Worm (Caenorhabditis elegans) whole organism, L1 larva: ENCODE data around the gene gbas-1.

Source experiments
- C04F5.9 ChIP-seq: sonication (generic microtip); optimal IDR thresholded peaks from 2 replicates; lab custom pipeline; 2016; ENCODE audit warnings: missing genetic modification characterization, missing compliant biosample characterization
- C16A3.4 ChIP-seq: fragments of 150-350 bp; optimal IDR thresholded peaks from 2 replicates; lab custom pipeline; 2014; ENCODE audit warnings: missing biosample characterization, missing genetic modification characterization
- F16B12.6 ChIP-seq: fragments of 150-350 bp; optimal IDR thresholded peaks from 2 replicates; lab custom pipeline; 2014; ENCODE audit warnings: missing biosample characterization, missing genetic modification characterization
- ceh-90 ChIP-seq: sonication (generic microtip); optimal IDR thresholded peaks from 2 replicates; lab custom pipeline; 2016; ENCODE audit warnings: missing genetic modification characterization, missing compliant biosample characterization
- ces-1 ChIP-seq: fragments of 150-350 bp; optimal IDR thresholded peaks from 2 replicates; lab custom pipeline; 2014; ENCODE audit warnings: missing biosample characterization, missing genetic modification reagents, missing genetic modification characterization
- dpl-1 ChIP-seq, 3 experiments: fragments of 150-350 bp in 2 of 3; sonication (generic microtip) in 1 of 3; optimal IDR thresholded peaks; 2 replicates each; lab custom pipeline; 2014 to 2017; ENCODE audit warnings: missing biosample characterization in 3 of 3, missing genetic modification characterization in 3 of 3, missing genetic modification reagents in 3 of 3
- efl-1 ChIP-seq, 4 experiments: fragments of 150-350 bp; optimal IDR thresholded peaks in 3 of 4; peaks in 1 of 4; 1 replicate in 1 of 4; 2 replicates in 3 of 4; lab custom pipeline; 2014; ENCODE audit warnings: missing biosample characterization in 2 of 4, missing genetic modification characterization in 2 of 4, missing genetic modification reagents in 2 of 4
- egl-13 ChIP-seq: sonication (generic microtip); optimal IDR thresholded peaks from 2 replicates; lab custom pipeline; 2016; ENCODE audit warnings: missing genotype, missing genetic modification reagents, missing genetic modification characterization, missing compliant biosample characterization
- egl-27 ChIP-seq, 2 experiments: fragments of 150-350 bp in 1 of 2; sonication (generic microtip); optimal IDR thresholded peaks; 3 replicates each; lab custom pipeline; 2017 to 2018; ENCODE audit warnings: missing biosample characterization in 2 of 2, missing genetic modification characterization in 2 of 2, missing genetic modification reagents in 2 of 2
- elt-2 ChIP-seq: sonication (generic microtip); optimal IDR thresholded peaks from 2 replicates; lab custom pipeline; 2016; ENCODE audit warnings: missing genetic modification characterization, mild to moderate bottlenecking, inconsistent platforms, missing compliant biosample characterization, missing genetic modification reagents
- fos-1 ChIP-seq: fragments of 150-350 bp; optimal IDR thresholded peaks from 2 replicates; lab custom pipeline; 2014; ENCODE audit warnings: missing biosample characterization, missing genetic modification characterization
- hlh-4 ChIP-seq: sonication (generic microtip); optimal IDR thresholded peaks from 2 replicates; lab custom pipeline; 2016; ENCODE audit warnings: mild to moderate bottlenecking, missing genetic modification characterization, missing compliant biosample characterization
- isw-1 ChIP-seq: fragments of 200-800 bp; sonication (Bioruptor generic); IDR thresholded peaks from 2 replicates; pipeline ENCODE4 v1.3.6; 2022; ENCODE audit warnings: missing genetic modification characterization, missing compliant biosample characterization
- lin-13 ChIP-seq: fragments of 150-350 bp; optimal IDR thresholded peaks from 2 replicates; lab custom pipeline; 2014; ENCODE audit warnings: missing biosample characterization, missing genetic modification reagents, missing genetic modification characterization
- lin-15B ChIP-seq: fragments of 150-350 bp; sonication (generic microtip); optimal IDR thresholded peaks from 3 replicates; lab custom pipeline; 2014; ENCODE audit warnings: missing biosample characterization, missing genetic modification characterization
- lin-35 ChIP-seq, 2 experiments: fragments of 150-350 bp; optimal IDR thresholded peaks; 2 replicates each; lab custom pipeline; 2014; ENCODE audit warnings: missing biosample characterization in 2 of 2, missing genetic modification characterization in 2 of 2, missing genetic modification reagents in 2 of 2
- lsy-2 ChIP-seq, 2 experiments: fragments of 150-350 bp; optimal IDR thresholded peaks; 2 replicates each; lab custom pipeline; 2014; ENCODE audit warnings: missing biosample characterization in 2 of 2, missing genetic modification characterization in 2 of 2
- mab-9 ChIP-seq: fragments of 200-800 bp; sonication (Bioruptor generic); IDR thresholded peaks from 2 replicates; pipeline ENCODE4 v1.3.6; 2022; ENCODE audit warnings: missing genetic modification reagents, missing genetic modification characterization, missing compliant biosample characterization
- mdl-1 ChIP-seq, 2 experiments: fragments of 150-350 bp; optimal IDR thresholded peaks; 2 replicates each; lab custom pipeline; 2014 to 2017; ENCODE audit warnings: missing biosample characterization in 2 of 2, missing genetic modification characterization in 2 of 2, inconsistent platforms in 1 of 2
- mef-2 ChIP-seq: fragments of 150-350 bp; optimal IDR thresholded peaks from 2 replicates; lab custom pipeline; 2014; ENCODE audit warnings: missing biosample characterization, missing genetic modification characterization
- mep-1 ChIP-seq: fragments of 150-350 bp; optimal IDR thresholded peaks from 2 replicates; lab custom pipeline; 2014; ENCODE audit warnings: missing biosample characterization, missing genetic modification characterization
- nhr-11 ChIP-seq: fragments of 150-350 bp; optimal IDR thresholded peaks from 2 replicates; lab custom pipeline; 2014; ENCODE audit warnings: missing biosample characterization, missing genetic modification characterization
- nhr-12 ChIP-seq: sonication (generic microtip); optimal IDR thresholded peaks from 2 replicates; lab custom pipeline; 2017; ENCODE audit warnings: missing biosample characterization, missing genetic modification characterization
- nhr-20 ChIP-seq: sonication (generic microtip); optimal IDR thresholded peaks from 2 replicates; lab custom pipeline; 2016; ENCODE audit warnings: mild to moderate bottlenecking, missing genetic modification characterization, missing compliant biosample characterization
- nhr-47 ChIP-seq: sonication (generic microtip); optimal IDR thresholded peaks from 2 replicates; lab custom pipeline; 2016; ENCODE audit warnings: mild to moderate bottlenecking, missing genetic modification characterization, moderate library complexity, missing compliant biosample characterization
- nhr-71 ChIP-seq: sonication (generic microtip); optimal IDR thresholded peaks from 2 replicates; lab custom pipeline; 2016; ENCODE audit warnings: mild to moderate bottlenecking, missing genetic modification characterization, moderate library complexity, missing compliant biosample characterization
- nhr-77 ChIP-seq: fragments of 150-350 bp; optimal IDR thresholded peaks from 2 replicates; lab custom pipeline; 2014; ENCODE audit warnings: missing biosample characterization, missing genetic modification characterization
- nhr-84 ChIP-seq: sonication (generic microtip); optimal IDR thresholded peaks from 2 replicates; lab custom pipeline; 2017; ENCODE audit warnings: missing biosample characterization, missing genetic modification characterization
- nhr-85 ChIP-seq: sonication (generic microtip); peaks from one replicate; lab custom pipeline; 2016; ENCODE audit warnings: missing genetic modification characterization, inconsistent platforms, missing compliant biosample characterization
- nhr-90 ChIP-seq: sonication (generic microtip); optimal IDR thresholded peaks from 2 replicates; lab custom pipeline; 2016; ENCODE audit warnings: mild to moderate bottlenecking, missing genetic modification characterization, missing compliant biosample characterization; ENCODE audit not compliant: poor library complexity
- rnt-1 ChIP-seq: sonication (generic microtip); optimal IDR thresholded peaks from 2 replicates; lab custom pipeline; 2016; ENCODE audit warnings: mild to moderate bottlenecking, missing genetic modification characterization, moderate library complexity, missing compliant biosample characterization
- skn-1 ChIP-seq: fragments of 150-350 bp; optimal IDR thresholded peaks from 2 replicates; lab custom pipeline; 2014; ENCODE audit warnings: missing biosample characterization, missing genetic modification characterization
- snpc-4 ChIP-seq: fragments of 150-350 bp; optimal IDR thresholded peaks from 2 replicates; lab custom pipeline; 2014; ENCODE audit warnings: missing biosample characterization, missing genetic modification characterization
- sptf-1 ChIP-seq: fragments of 150-350 bp; optimal IDR thresholded peaks from 2 replicates; lab custom pipeline; 2014; ENCODE audit warnings: missing biosample characterization, missing genetic modification characterization
- tbx-2 ChIP-seq: sonication (generic microtip); optimal IDR thresholded peaks from 2 replicates; lab custom pipeline; 2016; ENCODE audit warnings: missing genetic modification characterization, missing compliant biosample characterization
- tlp-1 ChIP-seq: fragments of 150-350 bp; optimal IDR thresholded peaks from 2 replicates; lab custom pipeline; 2014; ENCODE audit warnings: missing biosample characterization, missing genetic modification characterization
- unc-62 ChIP-seq: fragments of 150-350 bp; optimal IDR thresholded peaks from 2 replicates; lab custom pipeline; 2014; ENCODE audit warnings: missing biosample characterization, missing genetic modification reagents, missing genetic modification characterization
- unc-86 ChIP-seq: sonication (generic microtip); optimal IDR thresholded peaks from 2 replicates; lab custom pipeline; 2016; ENCODE audit warnings: missing genetic modification characterization, missing compliant biosample characterization
- unc-98 ChIP-seq: fragments of 200-800 bp; sonication (Bioruptor generic); IDR thresholded peaks from 2 replicates; pipeline ENCODE4 v1.3.6; 2022; ENCODE audit warnings: missing genetic modification characterization, missing compliant biosample characterization
- zag-1 ChIP-seq: fragments of 150-350 bp; optimal IDR thresholded peaks from 2 replicates; lab custom pipeline; 2014; ENCODE audit warnings: missing biosample characterization, missing genetic modification characterization

The gbas-1 gene

DNA sequence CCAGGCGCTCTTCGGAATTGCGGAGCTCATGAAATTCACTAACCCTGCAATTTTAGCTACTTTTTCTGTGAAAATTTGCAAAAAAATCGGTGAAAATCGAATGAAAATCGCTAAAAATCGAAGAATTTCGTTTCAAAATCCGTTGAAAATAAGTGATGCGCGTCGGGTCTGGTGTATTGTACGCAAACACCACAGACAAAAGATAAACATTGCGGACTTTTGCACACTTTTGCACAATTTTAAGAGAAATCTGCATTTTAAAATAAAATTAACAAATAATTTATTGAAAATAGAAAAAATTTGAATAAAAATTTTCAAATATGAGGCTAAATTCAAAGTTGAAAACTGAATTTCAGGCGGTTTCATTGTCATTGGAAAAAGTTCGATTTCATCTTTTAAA is 25.6 kb upstream of the gbas-1 start, which contains the start of gene F53G2.12:
Gene F53G2.12, minus strand, starts transcription at position 44 of the 400 bp plus-strand sequence.
- TF ChIP-seq lin-35 (GFP tag; optimal IDR thresholded peaks at IDR 0.05; lab: Kevin White, UChicago) (peak in 1 of 2 experiments; percentile 36), dpl-1 (GFP tag; optimal IDR thresholded peaks at IDR 0.05; lab: Kevin White, UChicago) (peak; percentile 6 to 57 (median 46)), ceh-90 (peak; percentile 2), rnt-1 (tag; lab: Kevin White, UChicago) (no peak), mep-1 (tag; lab: Kevin White, UChicago) (peak; percentile 7), skn-1 (tag; lab: Kevin White, UChicago) (no peak), lin-13 (GFP tag; lab: Kevin White, UChicago) (no peak), C16A3.4 (tag; lab: Kevin White, UChicago) (no peak), C04F5.9 (peak; percentile 14), nhr-77 (tag; lab: Kevin White, UChicago) (no peak), lsy-2 (tag; optimal IDR thresholded peaks at IDR 0.05; lab: Kevin White, UChicago) (peak; percentile 52 to 54), unc-86 (tag; lab: Kevin White, UChicago) (no peak), snpc-4 (tag; lab: Kevin White, UChicago) (no peak), efl-1 (optimal IDR thresholded peaks at IDR 0.05; lab: Kevin White, UChicago) (peak; percentile 36 to 47), efl-1 (GFP tag; optimal IDR thresholded peaks at IDR 0.05 in 1 of 2; lab: Kevin White, UChicago) (peak; percentile 54 to 95), nhr-20 (no peak), unc-98 (GFP tag; lab: Robert Waterston, UW) (no peak), F16B12.6 (tag; lab: Kevin White, UChicago) (peak; percentile 82)
- TF ChIP-seq, all 84 proteins: peak for 8

DNA sequence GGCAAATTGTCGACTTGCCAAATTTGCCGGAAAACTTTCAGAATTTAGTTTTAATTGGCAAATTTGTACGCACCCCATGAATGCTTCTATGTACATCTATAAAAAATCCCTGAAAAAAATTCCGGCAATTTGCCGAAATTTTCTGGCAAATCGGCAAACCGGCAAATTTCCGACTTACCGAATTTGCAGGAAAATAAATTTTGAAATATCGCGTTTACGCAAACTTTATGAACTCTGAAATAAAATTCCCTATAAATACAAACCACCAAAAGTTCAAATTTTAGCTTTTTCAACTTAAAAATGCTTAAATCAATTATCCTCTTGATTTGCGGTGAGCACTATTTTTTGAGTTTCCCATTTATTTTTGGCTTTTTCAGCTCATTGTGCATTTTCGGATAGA is 24.6 kb upstream of the gbas-1 start, which contains the start of gene F53G2.3:
Gene F53G2.3, plus strand, starts transcription at position 301 of the 400 bp plus-strand sequence.
- TF ChIP-seq egl-27 (tag; optimal IDR thresholded peaks at IDR 0.05; lab: Kevin White, UChicago), result no peak

DNA sequence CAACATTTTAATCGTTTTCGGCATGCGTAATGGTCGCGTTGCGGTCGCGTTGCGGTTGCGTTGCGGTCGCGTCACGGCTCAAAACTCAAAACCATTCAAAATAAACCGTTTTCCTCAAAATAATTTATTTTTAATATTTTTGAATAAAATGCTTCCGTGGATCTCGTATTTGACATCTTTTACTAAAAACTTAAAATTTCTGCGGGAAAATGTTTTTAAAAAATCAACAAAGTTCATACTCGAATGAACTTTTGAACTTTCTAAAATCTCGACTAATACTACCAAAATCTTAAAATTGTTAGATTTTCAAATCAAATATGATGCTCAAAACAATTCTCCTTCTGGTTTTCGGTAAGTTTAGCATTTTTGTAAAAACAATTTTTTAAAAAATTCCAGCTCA is 23.1 kb upstream of the gbas-1 start, which contains the start of gene F53G2.2:
Gene F53G2.2, plus strand, starts transcription at position 301 of the 400 bp plus-strand sequence.
- no peak for TF ChIP-seq tbx-2
- no peak for TF ChIP-seq nhr-84 (tag; lab: Kevin White, UChicago)
- no peak for TF ChIP-seq mef-2 (tag; lab: Kevin White, UChicago)
- TF ChIP-seq unc-98 (GFP tag; lab: Robert Waterston, UW), result no peak
- no peak for TF ChIP-seq nhr-11 (tag; lab: Kevin White, UChicago)
- no peak for TF ChIP-seq isw-1
- TF ChIP-seq egl-13 (tag; lab: Kevin White, UChicago), result no peak
- no peak for TF ChIP-seq nhr-90
- no peak for TF ChIP-seq unc-62 (GFP tag; lab: Kevin White, UChicago)
- TF ChIP-seq hlh-4 (tag; lab: Kevin White, UChicago), result no peak
- no peak for TF ChIP-seq lin-13 (GFP tag; lab: Kevin White, UChicago)

DNA sequence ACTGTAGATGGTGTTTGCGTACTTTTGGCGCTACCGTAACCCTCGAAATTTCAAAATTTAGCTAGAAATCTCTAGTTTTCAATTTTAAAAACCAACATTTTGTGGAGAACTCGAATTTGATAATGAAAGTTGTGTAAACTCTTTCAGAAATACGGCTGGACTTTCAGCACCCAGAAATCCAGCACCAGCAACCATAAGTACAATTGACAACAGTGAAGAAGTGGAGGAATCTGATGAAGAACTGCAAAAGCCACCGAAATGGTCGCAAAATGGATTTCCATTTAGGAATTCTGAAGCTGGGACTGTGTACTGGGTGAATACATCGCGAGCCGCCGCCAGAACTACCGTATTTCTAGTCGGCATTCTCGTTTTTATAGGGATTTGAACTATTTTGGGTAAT is 21.2 kb upstream of the gbas-1 start, which contains the start of gene F53G2.13:
Gene F53G2.13, plus strand, starts transcription at position 301 of the 400 bp plus-strand sequence.
- TF ChIP-seq lin-13 (GFP tag; lab: Kevin White, UChicago), result no peak

DNA sequence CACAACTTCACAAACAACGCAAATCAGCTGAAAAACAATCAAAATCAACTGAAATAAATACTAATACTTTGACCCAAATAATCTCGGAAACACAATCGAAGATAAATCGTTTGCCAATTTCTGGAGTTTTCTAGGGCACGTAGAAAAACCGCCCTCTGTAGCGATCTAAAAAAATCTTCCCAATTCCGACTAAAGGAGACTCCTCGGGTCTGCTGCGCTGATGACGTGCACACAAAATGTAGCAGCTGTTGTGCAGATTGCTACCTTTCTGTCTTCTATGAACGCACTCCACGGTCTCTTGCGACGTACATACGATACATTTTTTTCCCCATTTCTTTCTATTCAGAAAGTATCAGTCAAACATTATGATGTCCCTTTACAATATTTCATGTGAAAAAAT is 16.3 kb upstream of the gbas-1 start, which contains the start of gene F53G2.1:
Gene F53G2.1, plus strand, starts transcription at position 301 of the 400 bp plus-strand sequence.
- TF ChIP-seq ces-1 (GFP tag; lab: Kevin White, UChicago), result no peak
- TF ChIP-seq nhr-77 (tag; lab: Kevin White, UChicago), result no peak
- no peak for TF ChIP-seq efl-1 (optimal IDR thresholded peaks at IDR 0.05; lab: Kevin White, UChicago)
- no peak for TF ChIP-seq efl-1 (GFP tag; optimal IDR thresholded peaks at IDR 0.05 in 1 of 2; lab: Kevin White, UChicago)

DNA sequence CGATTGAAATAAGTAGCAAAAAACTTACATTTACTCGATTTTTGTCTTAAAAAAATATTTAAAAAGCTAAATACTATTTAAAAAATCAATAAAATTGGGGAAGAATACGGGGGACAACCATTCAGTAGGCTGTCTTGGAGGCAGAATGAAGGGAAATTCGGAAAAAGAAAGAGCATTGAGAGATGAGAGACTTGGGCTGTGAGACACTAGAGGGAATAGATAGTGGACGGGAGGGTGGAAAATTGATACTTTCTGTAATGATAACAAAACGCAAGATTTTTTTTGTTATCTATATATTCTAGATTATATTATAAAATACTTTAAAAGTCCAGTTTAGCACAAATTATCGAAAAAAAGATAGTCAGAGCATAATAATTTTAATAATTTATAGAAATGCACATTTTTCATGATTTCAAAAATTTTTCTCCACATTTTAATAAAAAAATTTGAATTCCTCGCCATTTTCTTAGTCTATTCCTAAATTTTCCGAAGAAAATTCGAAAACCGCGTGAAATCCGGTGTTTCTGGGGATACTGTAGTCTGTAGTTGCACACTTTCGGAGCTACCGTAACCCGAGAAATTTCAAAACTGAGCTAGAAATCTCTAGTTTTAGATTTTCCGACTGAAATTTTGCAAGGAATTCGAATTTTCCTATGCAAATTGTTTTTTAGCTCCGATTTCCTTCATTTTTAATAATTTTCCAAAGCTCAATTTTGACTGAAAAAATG is 811 bp upstream of the gbas-1 start:
- TF ChIP-seq lin-15B (no peak), nhr-12 (tag; lab: Kevin White, UChicago) (no peak), sptf-1 (no peak), nhr-77 (tag; lab: Kevin White, UChicago) (no peak), mab-9 (no peak), nhr-71 (tag; lab: Kevin White, UChicago) (no peak), tlp-1 (tag; lab: Kevin White, UChicago) (no peak), lin-35 (GFP tag; optimal IDR thresholded peaks at IDR 0.05; lab: Kevin White, UChicago) (peak in 1 of 2 experiments; percentile 3), fos-1 (tag; lab: Kevin White, UChicago) (no peak), hlh-4 (tag; lab: Kevin White, UChicago) (no peak), skn-1 (tag; lab: Kevin White, UChicago) (peak; percentile 17), mdl-1 (tag; optimal IDR thresholded peaks at IDR 0.05; lab: Kevin White, UChicago) (no peak), elt-2 (tag; lab: Kevin White, UChicago) (peak; percentile 75), nhr-85 (tag; lab: Kevin White, UChicago) (peak; percentile 50), zag-1 (tag; lab: Kevin White, UChicago) (no peak), nhr-47 (tag; lab: Kevin White, UChicago) (no peak), mep-1 (tag; lab: Kevin White, UChicago) (peak; percentile 5)
